Worm (Caenorhabditis elegans) whole organism, L2 larva: ENCODE data around the gene F34D10.8.

Experiments used
- C34F6.9 ChIP-seq: fragments of 150-350 bp; optimal IDR thresholded peaks from 2 replicates; lab custom pipeline; 2014; ENCODE audit warnings: missing biosample characterization, missing genetic modification characterization
- F13H6.1 ChIP-seq: sonication (generic microtip); optimal IDR thresholded peaks from 2 replicates; lab custom pipeline; 2016; ENCODE audit warnings: missing genetic modification characterization, missing compliant biosample characterization
- R02D3.7 ChIP-seq: fragments of 150-350 bp; optimal IDR thresholded peaks from 2 replicates; lab custom pipeline; 2014; ENCODE audit warnings: missing biosample characterization, missing genetic modification characterization
- Y55F3AM.14 ChIP-seq: fragments of 200-800 bp; sonication (Bioruptor generic); optimal IDR thresholded peaks from 2 replicates; lab custom pipeline; 2018; ENCODE audit warnings: mild to moderate bottlenecking, missing genetic modification characterization, missing compliant biosample characterization
- ZK546.5 ChIP-seq: sonication (generic microtip); optimal IDR thresholded peaks from 2 replicates; lab custom pipeline; 2017; ENCODE audit warnings: missing biosample characterization, missing genetic modification characterization
- alr-1 ChIP-seq: fragments of 150-350 bp; optimal IDR thresholded peaks from 2 replicates; lab custom pipeline; 2014; ENCODE audit warnings: missing biosample characterization, missing genetic modification characterization
- aly-2 ChIP-seq: fragments of 150-350 bp; optimal IDR thresholded peaks from 2 replicates; lab custom pipeline; 2014; ENCODE audit warnings: missing biosample characterization, missing genetic modification characterization
- ama-1 ChIP-seq: fragments of 150-350 bp; optimal IDR thresholded peaks from 2 replicates; lab custom pipeline; 2018; ENCODE audit warnings: inconsistent platforms
- blmp-1 ChIP-seq: sonication (generic microtip); optimal IDR thresholded peaks from 2 replicates; lab custom pipeline; 2017; ENCODE audit warnings: missing genetic modification characterization, mild to moderate bottlenecking, missing compliant biosample characterization, antibody characterized with exemption, moderate library complexity; ENCODE audit not compliant: insufficient read depth
- ceh-16 ChIP-seq: fragments of 150-350 bp; optimal IDR thresholded peaks from 2 replicates; lab custom pipeline; 2014; ENCODE audit warnings: missing biosample characterization, missing genetic modification characterization
- ceh-82 ChIP-seq: fragments of 150-350 bp; optimal IDR thresholded peaks from 2 replicates; lab custom pipeline; 2014; ENCODE audit warnings: missing biosample characterization, missing genetic modification characterization
- crh-2 ChIP-seq: sonication (generic microtip); optimal IDR thresholded peaks from 2 replicates; lab custom pipeline; 2017; ENCODE audit warnings: missing biosample characterization, missing genetic modification characterization
- dmd-4 ChIP-seq: sonication (generic microtip); optimal IDR thresholded peaks from 2 replicates; lab custom pipeline; 2017; ENCODE audit warnings: missing biosample characterization, missing genetic modification characterization
- egl-27 ChIP-seq: sonication (generic microtip); optimal IDR thresholded peaks from 3 replicates; lab custom pipeline; 2017; ENCODE audit warnings: missing biosample characterization, missing genetic modification reagents, missing genetic modification characterization
- elt-1 ChIP-seq: fragments of 150-350 bp; optimal IDR thresholded peaks from 2 replicates; lab custom pipeline; 2014; ENCODE audit warnings: missing biosample characterization, missing genetic modification characterization
- elt-3 ChIP-seq: sonication (generic microtip); optimal IDR thresholded peaks from 2 replicates; lab custom pipeline; 2017; ENCODE audit warnings: missing biosample characterization, missing genetic modification characterization
- fos-1 ChIP-seq: fragments of 150-350 bp; optimal IDR thresholded peaks from 2 replicates; lab custom pipeline; 2014; ENCODE audit warnings: missing biosample characterization, missing genetic modification characterization
- gmeb-1 ChIP-seq: fragments of 150-350 bp; optimal IDR thresholded peaks from 2 replicates; lab custom pipeline; 2014; ENCODE audit warnings: missing biosample characterization, missing genetic modification characterization
- lin-11 ChIP-seq: fragments of 150-350 bp; sonication (generic microtip); optimal IDR thresholded peaks from 2 replicates; lab custom pipeline; 2014; ENCODE audit warnings: missing biosample characterization, missing genetic modification characterization, inconsistent platforms, mixed read lengths
- lin-13 ChIP-seq: fragments of 150-350 bp; optimal IDR thresholded peaks from 2 replicates; lab custom pipeline; 2014; ENCODE audit warnings: missing biosample characterization, missing genetic modification reagents, missing genetic modification characterization
- lsy-2 ChIP-seq, 2 experiments: fragments of 150-350 bp in 1 of 2; sonication (generic microtip) in 1 of 2; optimal IDR thresholded peaks; 2 replicates each; lab custom pipeline; 2014 to 2017; ENCODE audit warnings: missing biosample characterization in 2 of 2, missing genetic modification characterization in 2 of 2
- mab-5 ChIP-seq: fragments of 150-350 bp; optimal IDR thresholded peaks from 2 replicates; lab custom pipeline; 2014; ENCODE audit warnings: missing biosample characterization, missing genetic modification characterization
- mbf-1 ChIP-seq: sonication (generic microtip); optimal IDR thresholded peaks from 2 replicates; lab custom pipeline; 2017; ENCODE audit warnings: missing biosample characterization, missing genetic modification characterization
- mdl-1 ChIP-seq, 2 experiments: fragments of 150-350 bp in 1 of 2; sonication (generic microtip) in 1 of 2; optimal IDR thresholded peaks; 2 replicates each; lab custom pipeline; 2017; ENCODE audit warnings: missing biosample characterization in 2 of 2, missing genetic modification characterization in 2 of 2
- nhr-10 ChIP-seq: sonication (generic microtip); optimal IDR thresholded peaks from 2 replicates; lab custom pipeline; 2017; ENCODE audit warnings: missing biosample characterization, missing genetic modification characterization
- nhr-11 ChIP-seq: fragments of 150-350 bp; optimal IDR thresholded peaks from 2 replicates; lab custom pipeline; 2014; ENCODE audit warnings: missing biosample characterization, missing genetic modification characterization
- nhr-12 ChIP-seq: fragments of 150-350 bp; optimal IDR thresholded peaks from 2 replicates; lab custom pipeline; 2014; ENCODE audit warnings: missing biosample characterization, missing genetic modification characterization
- nhr-129 ChIP-seq: fragments of 150-350 bp; optimal IDR thresholded peaks from 2 replicates; lab custom pipeline; 2014; ENCODE audit warnings: missing biosample characterization, missing genetic modification characterization
- nhr-23 ChIP-seq: fragments of 150-350 bp; optimal IDR thresholded peaks from 2 replicates; lab custom pipeline; 2014; ENCODE audit warnings: missing biosample characterization, missing genetic modification reagents, missing genetic modification characterization
- nhr-237 ChIP-seq: fragments of 150-350 bp; optimal IDR thresholded peaks from 2 replicates; lab custom pipeline; 2014; ENCODE audit warnings: missing biosample characterization, missing genetic modification characterization
- nhr-6 ChIP-seq: fragments of 150-350 bp; optimal IDR thresholded peaks from 2 replicates; lab custom pipeline; 2014; ENCODE audit warnings: missing biosample characterization, missing genetic modification characterization
- nhr-77 ChIP-seq: fragments of 150-350 bp; optimal IDR thresholded peaks from 2 replicates; lab custom pipeline; 2014; ENCODE audit warnings: missing biosample characterization, missing genetic modification characterization
- peb-1 ChIP-seq: fragments of 150-350 bp; optimal IDR thresholded peaks from 2 replicates; lab custom pipeline; 2014; ENCODE audit warnings: missing biosample characterization, missing genetic modification characterization
- skn-1 ChIP-seq: sonication (generic microtip); optimal IDR thresholded peaks from 2 replicates; lab custom pipeline; 2017; ENCODE audit warnings: missing biosample characterization, missing genetic modification characterization
- sma-3 ChIP-seq: sonication (generic microtip); optimal IDR thresholded peaks from 2 replicates; lab custom pipeline; 2016; ENCODE audit warnings: missing genetic modification reagents, missing genetic modification characterization, missing compliant biosample characterization
- sma-9 ChIP-seq, 2 experiments: fragments of 150-350 bp in 1 of 2; sonication (generic microtip) in 1 of 2; optimal IDR thresholded peaks; 2 replicates each; lab custom pipeline; 2014 to 2016; ENCODE audit warnings: missing genetic modification characterization in 2 of 2, mild to moderate bottlenecking in 1 of 2, missing biosample characterization in 1 of 2, missing compliant biosample characterization in 1 of 2, missing genetic modification reagents in 1 of 2, moderate library complexity in 1 of 2
- snpc-4 ChIP-seq: fragments of 150-350 bp; optimal IDR thresholded peaks from 2 replicates; lab custom pipeline; 2014; ENCODE audit warnings: missing biosample characterization, missing genetic modification characterization
- unc-39 ChIP-seq: fragments of 150-350 bp; optimal IDR thresholded peaks from 2 replicates; lab custom pipeline; 2014; ENCODE audit warnings: missing biosample characterization, missing genetic modification characterization
- unc-55 ChIP-seq: fragments of 150-350 bp; sonication (generic microtip); optimal IDR thresholded peaks from 3 replicates; lab custom pipeline; 2014; ENCODE audit warnings: missing biosample characterization, missing genetic modification reagents, missing genetic modification characterization
- unc-62 ChIP-seq: fragments of 150-350 bp; optimal IDR thresholded peaks from 2 replicates; lab custom pipeline; 2014; ENCODE audit warnings: missing biosample characterization, missing genetic modification reagents, missing genetic modification characterization
- zag-1 ChIP-seq: fragments of 150-350 bp; optimal IDR thresholded peaks from 2 replicates; lab custom pipeline; 2014; ENCODE audit warnings: missing biosample characterization, missing genetic modification characterization
- ztf-1 ChIP-seq: fragments of 200-800 bp; sonication (Bioruptor generic); conservative IDR thresholded peaks from 2 replicates; pipeline ENCODE4 v1.3.6; 2022; ENCODE audit warnings: missing genetic modification characterization, missing compliant biosample characterization
- ztf-11 ChIP-seq: sonication (generic microtip); optimal IDR thresholded peaks from 2 replicates; lab custom pipeline; 2017; ENCODE audit warnings: missing biosample characterization, missing genetic modification characterization
- ztf-4 ChIP-seq: fragments of 150-350 bp; optimal IDR thresholded peaks from 2 replicates; lab custom pipeline; 2014; ENCODE audit warnings: missing biosample characterization, missing genetic modification characterization

Gene F34D10.8

DNA sequence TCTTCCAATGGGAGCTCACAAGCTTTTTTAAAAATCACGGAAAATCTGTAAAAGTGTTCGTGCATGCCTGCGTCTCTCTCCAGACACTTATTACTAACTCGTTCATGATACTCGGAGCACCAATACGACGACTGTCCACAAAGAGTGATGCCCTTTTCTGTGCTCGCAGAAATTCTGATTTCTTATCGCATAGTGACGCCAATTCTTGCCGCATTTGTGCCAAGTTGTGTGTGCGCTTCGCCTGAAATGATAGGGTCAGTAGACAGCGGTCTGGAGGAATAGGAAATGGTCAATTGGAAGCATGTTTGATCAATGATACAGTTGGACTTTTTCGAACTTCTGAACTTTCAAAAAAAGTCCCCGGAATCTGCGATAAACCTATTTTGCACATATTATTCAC is 33.5 kb downstream of the F34D10.8 start:
- TF ChIP-seq fos-1 (tag; lab: Kevin White, UChicago), result peak; percentile 87
- no peak for TF ChIP-seq unc-62 (GFP tag; lab: Kevin White, UChicago)

- TF ChIP-seq snpc-4 (peak; percentile 13), R02D3.7 (tag; lab: Kevin White, UChicago) (no peak), nhr-12 (tag; lab: Kevin White, UChicago) (no peak)
Observed at ce11 chrIII:3764584-3764983, 34.0 kb downstream of the F34D10.8 start.

ce11 chrIII:3765460-3765859 is 34.9 kb downstream of the F34D10.8 start, which contains the start of gene C44F1.1:
C44F1.1 (minus strand) TSS chrIII:3765560.
- TF ChIP-seq unc-39 (tag; lab: Kevin White, UChicago), result no peak
- no peak for TF ChIP-seq unc-55 (GFP tag; lab: Kevin White, UChicago)
- no peak for TF ChIP-seq ZK546.5 (tag; lab: Kevin White, UChicago)
- no peak for TF ChIP-seq elt-1 (tag; lab: Kevin White, UChicago)
- no peak for TF ChIP-seq zag-1
- TF ChIP-seq crh-2 (tag; lab: Kevin White, UChicago), result no peak
- no peak for TF ChIP-seq blmp-1 (tag; lab: Kevin White, UChicago)
- TF ChIP-seq nhr-11 (tag; lab: Kevin White, UChicago), result no peak
- no peak for TF ChIP-seq ztf-4 (tag; lab: Kevin White, UChicago)
- no peak for TF ChIP-seq sma-3 (GFP tag; lab: Kevin White, UChicago)
- TF ChIP-seq nhr-6, result no peak
- no peak for TF ChIP-seq nhr-23 (tag; lab: Kevin White, UChicago)

DNA sequence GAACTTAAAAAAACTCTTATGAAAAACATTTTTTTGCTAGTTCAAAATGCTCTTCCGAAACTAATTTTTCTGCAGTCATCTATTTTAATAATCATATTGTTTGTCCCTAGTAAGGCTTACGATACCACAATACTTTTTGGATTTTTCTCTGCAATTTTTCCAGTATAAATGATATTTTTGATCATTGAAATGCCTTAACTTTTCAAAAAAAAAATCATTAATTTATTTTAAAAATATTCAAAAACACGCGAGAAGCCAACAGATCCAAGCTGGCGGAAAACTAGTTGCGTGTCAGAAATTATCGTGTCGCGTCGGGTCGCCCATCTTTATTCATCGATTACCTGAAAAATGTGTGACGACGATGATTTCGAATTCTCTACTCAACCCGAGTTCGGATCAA is 37.6 kb downstream of the F34D10.8 start, which contains the start of gene gmeb-3:
TSS of gene gmeb-3 (plus strand) at position 301 of the 400 bp plus-strand sequence.
- TF ChIP-seq nhr-23 (tag; lab: Kevin White, UChicago) (no peak), dmd-4 (tag; lab: Kevin White, UChicago) (no peak), ztf-1 (no peak), mdl-1 (tag; optimal IDR thresholded peaks at IDR 0.05; lab: Kevin White, UChicago) (no peak), Y55F3AM.14 (GFP tag; lab: Kevin White, UChicago) (no peak)

DNA sequence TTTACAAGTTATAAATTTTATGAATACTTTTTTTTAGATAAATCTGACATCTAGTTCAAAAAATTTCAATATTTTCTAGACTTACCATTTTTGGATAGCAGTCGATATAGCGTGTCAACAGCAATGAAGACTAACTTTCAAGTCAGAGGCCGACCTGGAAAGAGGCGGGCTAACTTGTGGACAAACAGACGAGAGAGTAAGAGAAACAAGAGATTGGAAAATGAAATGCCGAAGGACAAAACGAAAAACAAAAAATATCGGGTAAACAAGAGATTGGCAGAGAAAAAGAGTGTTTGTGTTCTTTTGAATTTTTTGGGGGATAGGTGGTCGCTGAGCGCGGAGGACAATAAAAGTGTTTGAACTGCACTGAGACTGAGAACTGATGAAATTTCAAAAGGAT is 42.6 kb downstream of the F34D10.8 start, which contains the start of gene lec-4:
TSS of gene lec-4 (minus strand) at position 154 of the 400 bp plus-strand sequence.
- TF ChIP-seq sma-3 (GFP tag; lab: Kevin White, UChicago) (peak; percentile 48), skn-1 (tag; lab: Kevin White, UChicago) (no peak), zag-1 (no peak), ceh-16 (tag; lab: Kevin White, UChicago) (no peak), ama-1 (lab: Kevin White, UChicago) (peak; percentile 51), mdl-1 (tag; optimal IDR thresholded peaks at IDR 0.05; lab: Kevin White, UChicago) (no peak), nhr-77 (no peak), unc-39 (tag; lab: Kevin White, UChicago) (no peak), dmd-4 (tag; lab: Kevin White, UChicago) (no peak), lin-11 (tag; lab: Kevin White, UChicago) (no peak), ztf-11 (tag; lab: Kevin White, UChicago) (no peak), nhr-10 (tag; lab: Kevin White, UChicago) (no peak), mab-5 (tag; lab: Kevin White, UChicago) (no peak), ztf-4 (tag; lab: Kevin White, UChicago) (no peak), mbf-1 (no peak), alr-1 (tag; lab: Kevin White, UChicago) (no peak), nhr-6 (peak; percentile 60), unc-55 (GFP tag; lab: Kevin White, UChicago) (peak; percentile 61), snpc-4 (no peak), nhr-129 (peak; percentile 67), sma-9 (GFP tag; optimal IDR thresholded peaks at IDR 0.05; lab: Kevin White, UChicago) (peak; percentile 43), sma-9 (tag; optimal IDR thresholded peaks at IDR 0.05; lab: Kevin White, UChicago) (no peak), nhr-237 (no peak), lsy-2 (tag; optimal IDR thresholded peaks at IDR 0.05; lab: Kevin White, UChicago) (peak; percentile 7 to 68), aly-2 (tag; lab: Kevin White, UChicago) (no peak), C34F6.9 (peak; percentile 65), blmp-1 (tag; lab: Kevin White, UChicago) (peak; percentile 9), gmeb-1 (tag; lab: Kevin White, UChicago) (no peak), fos-1 (tag; lab: Kevin White, UChicago) (peak; percentile 59), ZK546.5 (tag; lab: Kevin White, UChicago) (no peak), unc-62 (GFP tag; lab: Kevin White, UChicago) (no peak), egl-27 (tag; lab: Kevin White, UChicago) (peak; percentile 17), lin-13 (GFP tag; lab: Kevin White, UChicago) (peak; percentile 3), F13H6.1 (tag; lab: Kevin White, UChicago) (peak; percentile 59), elt-3 (tag; lab: Kevin White, UChicago) (no peak), ceh-82 (no peak), peb-1 (tag; lab: Kevin White, UChicago) (no peak), R02D3.7 (tag; lab: Kevin White, UChicago) (no peak)
